Worm (Caenorhabditis elegans) whole organism, young adult: ENCODE data around the gene srxa-8.

Experiments used
- F23B12.7 ChIP-seq: sonication (generic microtip); optimal IDR thresholded peaks from 2 replicates; lab custom pipeline; 2017; ENCODE audit warnings: missing genetic modification characterization, mild to moderate bottlenecking, missing compliant biosample characterization, antibody characterized with exemption, moderate library complexity; ENCODE audit not compliant: insufficient read depth
- F39B2.1 ChIP-seq: fragments of 200-800 bp; sonication (Bioruptor generic); IDR thresholded peaks from 2 replicates; pipeline ENCODE4 v1.3.6; 2022; ENCODE audit warnings: missing genetic modification reagents, missing genetic modification characterization, missing compliant biosample characterization
- T07F8.4 ChIP-seq: sonication (generic microtip); optimal IDR thresholded peaks from 2 replicates; lab custom pipeline; 2016; ENCODE audit warnings: mild to moderate bottlenecking, missing genetic modification characterization, moderate library complexity, missing compliant biosample characterization
- lin-35 ChIP-seq, 3 experiments: fragments of 150-350 bp in 2 of 3; sonication (generic microtip) in 1 of 3; optimal IDR thresholded peaks; 2 replicates each; lab custom pipeline; 2014 to 2018; ENCODE audit warnings: missing biosample characterization in 3 of 3, missing genetic modification characterization in 3 of 3, missing genetic modification reagents in 3 of 3
- lsy-27 ChIP-seq: sonication (generic microtip); optimal IDR thresholded peaks from 2 replicates; lab custom pipeline; 2017; ENCODE audit warnings: missing genetic modification characterization, mild to moderate bottlenecking, missing compliant biosample characterization, antibody characterized with exemption, missing genotype, borderline replicate concordance; ENCODE audit not compliant: insufficient read depth
- madf-6 ChIP-seq: fragments of 200-800 bp; sonication (Bioruptor generic); IDR thresholded peaks from 2 replicates; pipeline ENCODE4 v1.3.6; 2022; ENCODE audit warnings: missing genetic modification reagents, missing genetic modification characterization, missing compliant biosample characterization
- nfya-1 ChIP-seq: sonication (generic microtip); optimal IDR thresholded peaks from 2 replicates; lab custom pipeline; 2017; ENCODE audit warnings: antibody characterized with exemption, missing compliant biosample characterization, missing genetic modification characterization, borderline replicate concordance; ENCODE audit not compliant: insufficient read depth
- nfya-2 ChIP-seq: fragments of 200-800 bp; sonication (Bioruptor generic); IDR thresholded peaks from 2 replicates; pipeline ENCODE4 v1.3.6; 2022; ENCODE audit warnings: missing genetic modification reagents, missing genetic modification characterization, missing compliant biosample characterization
- nhr-27 ChIP-seq: fragments of 200-800 bp; sonication (Bioruptor generic); optimal IDR thresholded peaks from 2 replicates; lab custom pipeline; 2018; ENCODE audit warnings: mild to moderate bottlenecking, missing genetic modification characterization, moderate library complexity, missing compliant biosample characterization
- nhr-90 ChIP-seq: sonication (generic microtip); optimal IDR thresholded peaks from 2 replicates; lab custom pipeline; 2016; ENCODE audit warnings: missing genotype, mild to moderate bottlenecking, missing genetic modification characterization, missing compliant biosample characterization
- ztf-18 ChIP-seq: sonication (generic microtip); optimal IDR thresholded peaks from 2 replicates; lab custom pipeline; 2016; ENCODE audit warnings: missing genotype, mild to moderate bottlenecking, missing genetic modification characterization, missing compliant biosample characterization

ce11 chrX:13257577-13257976, 51.1 kb downstream of the srxa-8 start, which contains the start of gene K08H2.10:
- TF ChIP-seq nfya-2 (no peak), lsy-27 (tag; lab: Kevin White, UChicago) (no peak), F39B2.1 (GFP tag; lab: Robert Waterston, UW) (no peak), T07F8.4 (tag; lab: Kevin White, UChicago) (no peak), nhr-27 (tag; lab: Kevin White, UChicago) (no peak), lin-35 (GFP tag; optimal IDR thresholded peaks at IDR 0.05; lab: Kevin White, UChicago) (no peak), madf-6 (GFP tag; lab: Robert Waterston, UW) (no peak), nfya-1 (no peak), nhr-90 (tag; lab: Kevin White, UChicago) (no peak), F23B12.7 (tag; lab: Kevin White, UChicago) (no peak), ztf-18 (tag; lab: Kevin White, UChicago) (no peak)
